Worm (Caenorhabditis elegans) whole organism, late embryonic: ENCODE data around the gene tomm-40.

Experiments
- C08G9.2 ChIP-seq: sonication (generic microtip); optimal IDR thresholded peaks from 2 replicates; lab custom pipeline; 2016; ENCODE audit warnings: mild to moderate bottlenecking, missing genetic modification characterization, moderate library complexity, missing compliant biosample characterization
- F13H6.1 ChIP-seq: sonication (generic microtip); optimal IDR thresholded peaks from 2 replicates; lab custom pipeline; 2016; ENCODE audit warnings: missing genetic modification characterization, missing compliant biosample characterization
- T23F11.4 ChIP-seq: fragments of 200-800 bp; sonication (Bioruptor generic); optimal IDR thresholded peaks from 2 replicates; lab custom pipeline; 2018; ENCODE audit warnings: mild to moderate bottlenecking, missing genetic modification characterization, missing compliant biosample characterization
- ahr-1 ChIP-seq: sonication (generic microtip); optimal IDR thresholded peaks from 2 replicates; lab custom pipeline; 2016; ENCODE audit warnings: missing genetic modification characterization, missing compliant biosample characterization
- ceh-14 ChIP-seq: sonication (generic microtip); optimal IDR thresholded peaks from 2 replicates; lab custom pipeline; 2016; ENCODE audit warnings: missing genotype, missing genetic modification characterization, missing compliant biosample characterization
- ceh-18 ChIP-seq: sonication (generic microtip); optimal IDR thresholded peaks from 2 replicates; lab custom pipeline; 2016; ENCODE audit warnings: missing genetic modification characterization, missing compliant biosample characterization
- ceh-19 ChIP-seq: fragments of 200-800 bp; sonication (Bioruptor generic); optimal IDR thresholded peaks from 2 replicates; lab custom pipeline; 2018; ENCODE audit warnings: mild to moderate bottlenecking, missing genetic modification characterization, missing compliant biosample characterization
- ceh-2 ChIP-seq: sonication (generic microtip); optimal IDR thresholded peaks from 2 replicates; lab custom pipeline; 2016; ENCODE audit warnings: missing genotype, missing genetic modification characterization, missing compliant biosample characterization
- ceh-22 ChIP-seq: sonication (generic microtip); optimal IDR thresholded peaks from 2 replicates; lab custom pipeline; 2017; ENCODE audit warnings: missing biosample characterization, missing genetic modification characterization
- ceh-30 ChIP-seq: fragments of 150-350 bp; optimal IDR thresholded peaks from 2 replicates; lab custom pipeline; 2014; ENCODE audit warnings: missing biosample characterization, missing genetic modification characterization
- ceh-31 ChIP-seq: sonication (generic microtip); optimal IDR thresholded peaks from 2 replicates; lab custom pipeline; 2016; ENCODE audit warnings: missing genetic modification characterization, missing compliant biosample characterization
- ceh-45 ChIP-seq: fragments of 200-800 bp; sonication (Bioruptor generic); IDR thresholded peaks from 2 replicates; pipeline ENCODE4 v1.3.6; 2022; ENCODE audit warnings: missing genetic modification reagents, missing genetic modification characterization, missing compliant biosample characterization
- ceh-48 ChIP-seq: sonication (generic microtip); optimal IDR thresholded peaks from 2 replicates; lab custom pipeline; 2016; ENCODE audit warnings: missing genetic modification characterization, inconsistent platforms, missing compliant biosample characterization
- ceh-6 ChIP-seq: fragments of 200-800 bp; sonication (Bioruptor generic); optimal IDR thresholded peaks from 2 replicates; lab custom pipeline; 2018; ENCODE audit warnings: mild to moderate bottlenecking, missing genetic modification characterization, missing compliant biosample characterization
- ceh-9 ChIP-seq: sonication (generic microtip); optimal IDR thresholded peaks from 2 replicates; lab custom pipeline; 2016; ENCODE audit warnings: mild to moderate bottlenecking, missing genetic modification characterization, inconsistent platforms, missing compliant biosample characterization
- che-1 ChIP-seq: sonication (generic microtip); optimal IDR thresholded peaks from 2 replicates; lab custom pipeline; 2016; ENCODE audit warnings: mild to moderate bottlenecking, missing genetic modification characterization, missing compliant biosample characterization
- dmd-4 ChIP-seq: sonication (generic microtip); optimal IDR thresholded peaks from 2 replicates; lab custom pipeline; 2016; ENCODE audit warnings: borderline replicate concordance, missing genetic modification characterization, missing compliant biosample characterization
- eyg-1 ChIP-seq: sonication (generic microtip); optimal IDR thresholded peaks from 2 replicates; lab custom pipeline; 2016; ENCODE audit warnings: missing genotype, missing genetic modification characterization, missing compliant biosample characterization
- hlh-13 ChIP-seq: fragments of 200-800 bp; sonication (Bioruptor generic); optimal IDR thresholded peaks from 2 replicates; lab custom pipeline; 2018; ENCODE audit warnings: mild to moderate bottlenecking, missing genetic modification characterization, missing compliant biosample characterization
- hlh-30 ChIP-seq: sonication (generic microtip); optimal IDR thresholded peaks from 2 replicates; lab custom pipeline; 2017; ENCODE audit warnings: antibody characterized with exemption, missing genetic modification characterization, missing compliant biosample characterization; ENCODE audit not compliant: insufficient read depth
- hlh-6 ChIP-seq: sonication (generic microtip); optimal IDR thresholded peaks from 2 replicates; lab custom pipeline; 2016; ENCODE audit warnings: missing genotype, missing genetic modification characterization, missing compliant biosample characterization
- hlh-8 ChIP-seq: sonication (generic microtip); optimal IDR thresholded peaks from 2 replicates; lab custom pipeline; 2016; ENCODE audit warnings: missing genotype, missing genetic modification characterization, missing compliant biosample characterization
- mec-3 ChIP-seq: sonication (generic microtip); optimal IDR thresholded peaks from 2 replicates; lab custom pipeline; 2016; ENCODE audit warnings: borderline replicate concordance, missing genetic modification characterization, missing compliant biosample characterization
- nfya-1 ChIP-seq: sonication (generic microtip); optimal IDR thresholded peaks from 2 replicates; lab custom pipeline; 2017; ENCODE audit warnings: missing genetic modification characterization, mild to moderate bottlenecking, missing compliant biosample characterization, antibody characterized with exemption, moderate library complexity
- nhr-11 ChIP-seq: fragments of 150-350 bp; optimal IDR thresholded peaks from 2 replicates; lab custom pipeline; 2014; ENCODE audit warnings: missing biosample characterization, missing genetic modification characterization
- odd-2 ChIP-seq: sonication (generic microtip); optimal IDR thresholded peaks from 2 replicates; lab custom pipeline; 2017; ENCODE audit warnings: antibody characterized with exemption, mild to moderate bottlenecking, missing genetic modification characterization, missing compliant biosample characterization
- pat-9 ChIP-seq: fragments of 200-800 bp; sonication (Bioruptor generic); optimal IDR thresholded peaks from 2 replicates; lab custom pipeline; 2018; ENCODE audit warnings: mild to moderate bottlenecking, missing genetic modification characterization, moderate library complexity, missing compliant biosample characterization
- pros-1 ChIP-seq: fragments of 150-350 bp; optimal IDR thresholded peaks from 2 replicates; lab custom pipeline; 2014; ENCODE audit warnings: missing biosample characterization, missing genetic modification reagents, missing genetic modification characterization
- sdc-2 ChIP-seq: sonication (generic microtip); optimal IDR thresholded peaks from 2 replicates; lab custom pipeline; 2016; ENCODE audit warnings: missing genotype, missing genetic modification characterization, missing compliant biosample characterization
- sox-4 ChIP-seq: sonication (generic microtip); optimal IDR thresholded peaks from 2 replicates; lab custom pipeline; 2017; ENCODE audit warnings: mild to moderate bottlenecking, missing genetic modification characterization, inconsistent platforms, missing compliant biosample characterization
- syd-9 ChIP-seq: sonication (generic microtip); optimal IDR thresholded peaks from 2 replicates; lab custom pipeline; 2016; ENCODE audit warnings: mild to moderate bottlenecking, missing genetic modification characterization, moderate library complexity, missing compliant biosample characterization
- tbx-2 ChIP-seq: sonication (generic microtip); optimal IDR thresholded peaks from 2 replicates; lab custom pipeline; 2016; ENCODE audit warnings: missing genetic modification characterization, missing compliant biosample characterization
- tbx-7 ChIP-seq: sonication (generic microtip); optimal IDR thresholded peaks from 2 replicates; lab custom pipeline; 2016; ENCODE audit warnings: missing genotype, missing genetic modification characterization, missing compliant biosample characterization
- ttx-3 ChIP-seq: sonication (generic microtip); optimal IDR thresholded peaks from 2 replicates; lab custom pipeline; 2016; ENCODE audit warnings: missing genetic modification reagents, missing genetic modification characterization, missing compliant biosample characterization
- unc-55 ChIP-seq: sonication (generic microtip); optimal IDR thresholded peaks from 2 replicates; lab custom pipeline; 2017; ENCODE audit warnings: missing biosample characterization, missing genetic modification reagents, missing genetic modification characterization
- unc-86 ChIP-seq: sonication (generic microtip); optimal IDR thresholded peaks from 2 replicates; lab custom pipeline; 2016; ENCODE audit warnings: missing genetic modification characterization, missing compliant biosample characterization
- zip-5 ChIP-seq: sonication (generic microtip); optimal IDR thresholded peaks from 2 replicates; lab custom pipeline; 2016; ENCODE audit warnings: missing genetic modification characterization, missing compliant biosample characterization
- ztf-16 ChIP-seq: sonication (generic microtip); optimal IDR thresholded peaks from 2 replicates; lab custom pipeline; 2017; ENCODE audit warnings: missing genetic modification characterization, missing compliant biosample characterization

Gene tomm-40

DNA sequence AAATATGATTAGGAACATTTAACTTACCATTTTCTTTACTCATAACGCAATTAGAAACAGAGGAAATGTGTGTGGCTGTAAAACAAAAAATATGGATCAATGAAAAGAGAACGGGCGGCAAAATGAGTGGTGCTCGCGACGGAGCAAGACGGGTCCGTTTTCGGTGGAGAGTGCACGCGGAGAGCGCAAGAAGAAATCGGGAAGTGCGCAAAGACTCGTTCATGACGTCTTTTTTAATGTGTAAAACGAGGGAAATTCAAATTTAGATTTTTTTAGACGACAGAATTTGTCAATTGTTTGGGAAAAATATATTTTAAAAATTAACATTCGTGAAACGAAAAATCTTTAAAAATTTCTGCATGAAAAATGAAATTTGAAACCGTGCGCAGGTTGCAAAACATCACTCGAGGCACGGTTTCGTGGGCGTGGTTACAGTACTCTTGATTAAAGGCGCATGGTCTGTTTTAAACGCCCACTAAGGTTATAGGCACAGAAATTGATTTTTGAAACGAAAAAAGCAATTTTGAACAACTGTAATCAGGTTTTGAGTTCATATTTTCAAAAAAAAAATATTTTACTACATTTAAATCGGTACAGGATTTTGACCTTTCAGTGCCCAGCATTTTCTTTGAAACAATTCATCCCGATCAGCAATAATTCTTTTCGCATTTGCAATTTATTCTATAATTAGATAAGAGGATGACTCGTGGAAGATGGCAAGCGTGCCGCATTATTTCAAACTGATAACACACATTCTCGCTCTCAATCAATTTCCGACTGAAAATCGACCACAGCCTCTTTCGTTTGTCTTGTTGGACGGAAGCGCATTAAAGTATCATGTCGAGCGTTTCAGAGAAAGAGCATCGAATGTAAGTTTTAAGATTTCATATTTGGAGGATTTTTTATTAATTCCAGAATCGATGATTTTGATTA lies 3.8 kb downstream of the tomm-40 start, which contains the start of the genes szy-20 and C18E9.5 (continued):
- TF ChIP-seq C08G9.2 (tag; lab: Kevin White, UChicago) (no peak), sox-4 (tag; lab: Kevin White, UChicago) (no peak), ceh-19 (GFP tag; lab: Kevin White, UChicago) (peak; percentile 34), ceh-31 (tag; lab: Kevin White, UChicago) (peak; percentile 76), ceh-2 (tag; lab: Kevin White, UChicago) (peak; percentile 24), ceh-48 (tag; lab: Kevin White, UChicago) (peak; percentile 24), ahr-1 (tag; lab: Kevin White, UChicago) (no peak), pros-1 (no peak), tbx-7 (tag; lab: Kevin White, UChicago) (peak; percentile 14), ceh-45 (GFP tag; lab: Robert Waterston, UW) (no peak), ceh-9 (tag; lab: Kevin White, UChicago) (no peak), zip-5 (tag; lab: Kevin White, UChicago) (peak; percentile 19), hlh-8 (no peak), syd-9 (tag; lab: Kevin White, UChicago) (peak; percentile 34), hlh-13 (GFP tag; lab: Kevin White, UChicago) (no peak), odd-2 (no peak), pat-9 (tag; lab: Kevin White, UChicago) (no peak), ztf-16 (no peak), dmd-4 (tag; lab: Kevin White, UChicago) (no peak), nfya-1 (tag; lab: Kevin White, UChicago) (peak; percentile 67), eyg-1 (tag; lab: Kevin White, UChicago) (no peak), tbx-2 (tag; lab: Kevin White, UChicago) (peak; percentile 28), ceh-22 (tag; lab: Kevin White, UChicago) (no peak), hlh-6 (tag; lab: Kevin White, UChicago) (no peak), mec-3 (tag; lab: Kevin White, UChicago) (no peak), nhr-11 (tag; lab: Kevin White, UChicago) (no peak), hlh-30 (tag; lab: Kevin White, UChicago) (peak; percentile 21), che-1 (tag; lab: Kevin White, UChicago) (no peak), F13H6.1 (tag; lab: Kevin White, UChicago) (no peak), ttx-3 (tag; lab: Kevin White, UChicago) (no peak), ceh-18 (tag; lab: Kevin White, UChicago) (peak; percentile 47), ceh-6 (GFP tag; lab: Kevin White, UChicago) (no peak), ceh-14 (tag; lab: Kevin White, UChicago) (peak; percentile 38), unc-55 (no peak), ceh-30 (tag; lab: Kevin White, UChicago) (no peak), unc-86 (tag; lab: Kevin White, UChicago) (peak; percentile 35), sdc-2 (no peak), T23F11.4 (GFP tag; lab: Kevin White, UChicago) (no peak)

DNA sequence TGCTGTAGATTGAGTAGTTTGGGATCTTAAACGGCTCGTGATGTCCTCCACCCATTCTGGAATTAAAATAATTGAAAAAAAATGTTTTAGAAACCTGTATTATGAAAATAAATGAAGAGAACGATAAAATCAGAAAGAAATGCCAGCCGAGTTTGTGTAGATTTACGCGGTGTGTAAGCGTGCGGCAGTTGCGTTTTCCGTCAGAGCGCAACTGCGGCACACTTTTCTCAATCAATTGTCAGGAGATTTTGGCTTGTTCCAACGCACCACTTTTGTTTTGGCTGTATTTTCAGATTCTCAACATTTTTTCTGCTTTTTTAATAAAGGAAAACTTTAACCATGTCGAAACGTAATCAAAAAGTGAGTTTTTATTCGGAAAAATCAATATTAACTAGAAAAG lies 8.5 kb downstream of the tomm-40 start, which contains the start of the genes ndub-3 and C18E9.2:
TSS of gene ndub-3 (minus strand) at position 56 of the 400 bp plus-strand sequence.
TSS of gene C18E9.2 (plus strand) at position 172 of the 400 bp plus-strand sequence.
- no peak for TF ChIP-seq ceh-30 (tag; lab: Kevin White, UChicago)
- no peak for TF ChIP-seq dmd-4 (tag; lab: Kevin White, UChicago)
- TF ChIP-seq ceh-48 (tag; lab: Kevin White, UChicago), result no peak
- peak; percentile 14 for TF ChIP-seq ttx-3 (tag; lab: Kevin White, UChicago)
